Worm (Caenorhabditis elegans) whole organism, young adult: ENCODE data around the gene sri-25.

Source experiments
- B0261.1 ChIP-seq: sonication (generic microtip); optimal IDR thresholded peaks from 2 replicates; lab custom pipeline; 2016; ENCODE audit warnings: mild to moderate bottlenecking, missing genetic modification characterization, moderate library complexity, missing compliant biosample characterization
- D2030.7 ChIP-seq: fragments of 200-800 bp; sonication (Bioruptor generic); IDR thresholded peaks from 2 replicates; pipeline ENCODE4 v1.3.6; 2022; ENCODE audit warnings: missing genetic modification reagents, missing genetic modification characterization, missing compliant biosample characterization
- F23B12.7 ChIP-seq: sonication (generic microtip); optimal IDR thresholded peaks from 2 replicates; lab custom pipeline; 2017; ENCODE audit warnings: missing genetic modification characterization, mild to moderate bottlenecking, missing compliant biosample characterization, antibody characterized with exemption, moderate library complexity; ENCODE audit not compliant: insufficient read depth
- F37B4.10 ChIP-seq: fragments of 200-800 bp; sonication (Bioruptor generic); IDR thresholded peaks from 2 replicates; pipeline ENCODE4 v1.3.6; 2022; ENCODE audit warnings: missing genetic modification characterization, missing compliant biosample characterization
- akir-1 ChIP-seq: fragments of 200-800 bp; sonication (Bioruptor generic); optimal IDR thresholded peaks from 2 replicates; lab custom pipeline; 2018; ENCODE audit warnings: mild to moderate bottlenecking, missing genetic modification characterization, moderate library complexity, missing compliant biosample characterization
- ama-1 ChIP-seq, 3 experiments: fragments of 150-350 bp in 1 of 3; sonication (generic microtip) in 2 of 3; optimal IDR thresholded peaks; 2 replicates each; lab custom pipeline; 2014 to 2018; ENCODE audit warnings: missing biosample characterization in 2 of 3, missing genetic modification characterization in 2 of 3, missing genetic modification reagents in 2 of 3
- athp-1 ChIP-seq: sonication (generic microtip); optimal IDR thresholded peaks from 2 replicates; lab custom pipeline; 2017; ENCODE audit warnings: mild to moderate bottlenecking, missing genetic modification characterization, missing compliant biosample characterization
- cebp-2 ChIP-seq: fragments of 200-800 bp; sonication (Bioruptor generic); IDR thresholded peaks from 2 replicates; pipeline ENCODE4 v1.3.6; 2022; ENCODE audit warnings: missing genetic modification characterization, missing compliant biosample characterization
- dpl-1 ChIP-seq: fragments of 150-350 bp; optimal IDR thresholded peaks from 2 replicates; lab custom pipeline; 2014; ENCODE audit warnings: missing biosample characterization, missing genetic modification reagents, missing genetic modification characterization
- ets-4 ChIP-seq: fragments of 200-800 bp; sonication (Bioruptor generic); optimal IDR thresholded peaks from 2 replicates; lab custom pipeline; 2018; ENCODE audit warnings: mild to moderate bottlenecking, missing genetic modification characterization, missing compliant biosample characterization
- him-1 ChIP-seq: sonication (generic microtip); optimal IDR thresholded peaks from 2 replicates; lab custom pipeline; 2016; ENCODE audit warnings: missing genotype, missing genetic modification reagents, missing genetic modification characterization, missing compliant biosample characterization
- nhr-90 ChIP-seq: sonication (generic microtip); optimal IDR thresholded peaks from 2 replicates; lab custom pipeline; 2016; ENCODE audit warnings: missing genotype, mild to moderate bottlenecking, missing genetic modification characterization, missing compliant biosample characterization
- ztf-25 ChIP-seq: fragments of 200-800 bp; sonication (Bioruptor generic); IDR thresholded peaks from 2 replicates; pipeline ENCODE4 v1.3.6; 2022; ENCODE audit warnings: missing genetic modification reagents, missing genetic modification characterization, missing compliant biosample characterization
- ztf-28 ChIP-seq: fragments of 200-800 bp; sonication (Bioruptor generic); IDR thresholded peaks from 2 replicates; pipeline ENCODE4 v1.3.6; 2022; ENCODE audit warnings: missing genetic modification reagents, missing genetic modification characterization, missing compliant biosample characterization

DNA sequence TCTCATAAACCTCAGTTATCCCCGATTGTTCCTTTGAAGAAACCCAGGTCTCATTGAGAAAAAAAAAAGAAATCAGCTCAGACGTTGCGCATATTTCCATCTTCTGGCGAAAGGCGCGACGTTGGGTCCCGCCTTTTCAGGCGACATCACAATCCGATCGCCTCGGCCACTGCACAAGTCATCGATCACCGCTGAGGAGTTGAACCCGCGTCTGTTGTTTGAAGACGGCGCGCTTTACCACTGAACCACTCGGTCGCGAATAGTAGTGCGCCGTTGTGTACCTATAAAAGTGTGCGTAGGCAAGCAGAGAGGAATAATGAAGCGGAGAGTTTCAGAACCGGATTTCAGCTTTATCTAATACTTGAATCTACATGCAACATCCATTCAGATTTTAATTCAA, 25.9 kb upstream of the sri-25 start, which contains the start of gene Y75B12B.11:
- TF ChIP-seq ztf-25 (GFP tag; lab: Robert Waterston, UW), result peak; percentile 96
- peak; percentile 89 for TF ChIP-seq F23B12.7 (tag; lab: Kevin White, UChicago)
- peak; percentile 98 for TF ChIP-seq nhr-90 (tag; lab: Kevin White, UChicago)
- TF ChIP-seq ets-4 (GFP tag; lab: Kevin White, UChicago), result peak; percentile 87
- TF ChIP-seq D2030.7, result peak; percentile 96
- peak; percentile 49 for TF ChIP-seq dpl-1 (GFP tag; lab: Kevin White, UChicago)
- TF ChIP-seq athp-1 (tag; lab: Kevin White, UChicago), result peak; percentile 98
- TF ChIP-seq akir-1 (GFP tag; lab: Kevin White, UChicago), result peak; percentile 40
- peak; percentile 97 for TF ChIP-seq B0261.1
- TF ChIP-seq ztf-28, result peak; percentile 94
- TF ChIP-seq F37B4.10, result peak; percentile 96
- peak; percentile 97 for TF ChIP-seq cebp-2 (GFP tag; lab: Robert Waterston, UW)
- TF ChIP-seq ama-1 (optimal IDR thresholded peaks at IDR 0.05; lab: Kevin White, UChicago), result peak; percentile 78
- TF ChIP-seq ama-1 (GFP tag; optimal IDR thresholded peaks at IDR 0.05; lab: Kevin White, UChicago), result peak; percentile 93 to 95
- peak; percentile 87 for TF ChIP-seq him-1
